Worm (Caenorhabditis elegans) whole organism, young adult: ENCODE data around the gene ech-3.

Experiments used
- F22D6.2 ChIP-seq: sonication (generic microtip); optimal IDR thresholded peaks from 2 replicates; lab custom pipeline; 2016; ENCODE audit warnings: mild to moderate bottlenecking, missing genetic modification characterization, missing compliant biosample characterization
- F55B11.4 ChIP-seq: sonication (generic microtip); optimal IDR thresholded peaks from 2 replicates; lab custom pipeline; 2016; ENCODE audit warnings: missing compliant biosample characterization, missing genetic modification characterization, borderline replicate concordance; ENCODE audit not compliant: insufficient read depth
- Y56A3A.18 ChIP-seq: fragments of 200-800 bp; sonication (Bioruptor generic); IDR thresholded peaks from 2 replicates; pipeline ENCODE4 v1.3.6; 2022; ENCODE audit warnings: missing genetic modification reagents, missing genetic modification characterization, missing compliant biosample characterization
- ama-1 ChIP-seq, 3 experiments: fragments of 150-350 bp in 1 of 3; sonication (generic microtip) in 2 of 3; optimal IDR thresholded peaks; 2 replicates each; lab custom pipeline; 2014 to 2018; ENCODE audit warnings: missing biosample characterization in 2 of 3, missing genetic modification characterization in 2 of 3, missing genetic modification reagents in 2 of 3
- athp-1 ChIP-seq: sonication (generic microtip); optimal IDR thresholded peaks from 2 replicates; lab custom pipeline; 2017; ENCODE audit warnings: mild to moderate bottlenecking, missing genetic modification characterization, missing compliant biosample characterization
- attf-5 ChIP-seq: fragments of 200-800 bp; sonication (Bioruptor generic); optimal IDR thresholded peaks from 2 replicates; lab custom pipeline; 2018; ENCODE audit warnings: mild to moderate bottlenecking, missing genetic modification characterization, missing compliant biosample characterization
- attf-6 ChIP-seq: fragments of 200-800 bp; sonication (Bioruptor generic); IDR thresholded peaks from 2 replicates; pipeline ENCODE4 v1.3.6; 2022; ENCODE audit warnings: missing genetic modification reagents, missing genetic modification characterization, missing compliant biosample characterization
- ceh-79 ChIP-seq: sonication (generic microtip); optimal IDR thresholded peaks from 2 replicates; lab custom pipeline; 2017; ENCODE audit warnings: mild to moderate bottlenecking, missing genetic modification characterization, missing compliant biosample characterization
- chd-7 ChIP-seq: sonication (generic microtip); optimal IDR thresholded peaks from 2 replicates; lab custom pipeline; 2016; ENCODE audit warnings: mild to moderate bottlenecking, missing genetic modification characterization, moderate library complexity, missing compliant biosample characterization
- dox-1 ChIP-seq: fragments of 200-800 bp; sonication (Bioruptor generic); IDR thresholded peaks from 2 replicates; pipeline ENCODE4 v1.3.6; 2022; ENCODE audit warnings: missing genetic modification reagents, missing genetic modification characterization, missing compliant biosample characterization
- egl-18 ChIP-seq: fragments of 200-800 bp; sonication (Bioruptor generic); IDR thresholded peaks from 2 replicates; pipeline ENCODE4 v1.3.6; 2022; ENCODE audit warnings: missing genetic modification reagents, missing genetic modification characterization, missing compliant biosample characterization
- ekl-4 ChIP-seq: fragments of 200-800 bp; sonication (Bioruptor generic); IDR thresholded peaks from 2 replicates; pipeline ENCODE4 v1.3.6; 2022; ENCODE audit warnings: missing genetic modification reagents, missing genetic modification characterization, missing compliant biosample characterization
- hsf-1 ChIP-seq: fragments of 200-800 bp; sonication (Bioruptor generic); IDR thresholded peaks from 2 replicates; pipeline ENCODE4 v1.3.6; 2022; ENCODE audit warnings: missing genetic modification reagents, missing genetic modification characterization, missing compliant biosample characterization
- let-607 ChIP-seq, 2 experiments: fragments of 200-800 bp in 1 of 2; sonication (Bioruptor generic) in 1 of 2; sonication (generic microtip) in 1 of 2; optimal IDR thresholded peaks; 2 replicates each; lab custom pipeline; 2016 to 2018; ENCODE audit warnings: mild to moderate bottlenecking in 2 of 2, missing compliant biosample characterization in 2 of 2, missing genetic modification characterization in 2 of 2, moderate library complexity in 2 of 2, missing genotype in 1 of 2
- lin-35 ChIP-seq, 3 experiments: fragments of 150-350 bp in 2 of 3; sonication (generic microtip) in 1 of 3; optimal IDR thresholded peaks; 2 replicates each; lab custom pipeline; 2014 to 2018; ENCODE audit warnings: missing biosample characterization in 3 of 3, missing genetic modification characterization in 3 of 3, missing genetic modification reagents in 3 of 3
- lir-1 ChIP-seq: fragments of 200-800 bp; sonication (Bioruptor generic); conservative IDR thresholded peaks from 2 replicates; pipeline ENCODE4 v1.3.6; 2022; ENCODE audit warnings: missing genetic modification reagents, missing genetic modification characterization, missing compliant biosample characterization
- lsy-27 ChIP-seq: sonication (generic microtip); optimal IDR thresholded peaks from 2 replicates; lab custom pipeline; 2017; ENCODE audit warnings: missing genetic modification characterization, mild to moderate bottlenecking, missing compliant biosample characterization, antibody characterized with exemption, missing genotype, borderline replicate concordance; ENCODE audit not compliant: insufficient read depth
- madf-3 ChIP-seq: fragments of 200-800 bp; sonication (Bioruptor generic); IDR thresholded peaks from 2 replicates; pipeline ENCODE4 v1.3.6; 2022; ENCODE audit warnings: missing genetic modification reagents, missing genetic modification characterization, missing compliant biosample characterization
- nfya-1 ChIP-seq: sonication (generic microtip); optimal IDR thresholded peaks from 2 replicates; lab custom pipeline; 2017; ENCODE audit warnings: antibody characterized with exemption, missing compliant biosample characterization, missing genetic modification characterization, borderline replicate concordance; ENCODE audit not compliant: insufficient read depth
- nhr-27 ChIP-seq: fragments of 200-800 bp; sonication (Bioruptor generic); optimal IDR thresholded peaks from 2 replicates; lab custom pipeline; 2018; ENCODE audit warnings: mild to moderate bottlenecking, missing genetic modification characterization, moderate library complexity, missing compliant biosample characterization
- rpc-1 ChIP-seq, 2 experiments: fragments of 150-350 bp in 1 of 2; sonication (generic microtip) in 1 of 2; optimal IDR thresholded peaks; 2 replicates each; lab custom pipeline; 2014 to 2018; ENCODE audit warnings: missing biosample characterization in 1 of 2, missing genetic modification characterization in 1 of 2, missing genetic modification reagents in 1 of 2, missing genotype in 1 of 2
- snpc-3.4 ChIP-seq: sonication (generic microtip); optimal IDR thresholded peaks from 2 replicates; lab custom pipeline; 2017; ENCODE audit warnings: missing genetic modification characterization, mild to moderate bottlenecking, missing compliant biosample characterization, antibody characterized with exemption, moderate library complexity, missing genotype, missing genetic modification reagents
- somi-1 ChIP-seq: fragments of 200-800 bp; sonication (Bioruptor generic); optimal IDR thresholded peaks from 2 replicates; lab custom pipeline; 2018; ENCODE audit warnings: mild to moderate bottlenecking, missing genetic modification characterization, missing compliant biosample characterization
- unc-62 ChIP-seq: fragments of 150-350 bp; optimal IDR thresholded peaks from 2 replicates; lab custom pipeline; 2014; ENCODE audit warnings: missing biosample characterization, missing genetic modification reagents, missing genetic modification characterization
- zim-3 ChIP-seq: sonication (generic microtip); optimal IDR thresholded peaks from 2 replicates; lab custom pipeline; 2017; ENCODE audit warnings: mild to moderate bottlenecking, missing genetic modification characterization, moderate library complexity, missing compliant biosample characterization
- ztf-3 ChIP-seq: fragments of 200-800 bp; sonication (Bioruptor generic); optimal IDR thresholded peaks from 2 replicates; lab custom pipeline; 2018; ENCODE audit warnings: mild to moderate bottlenecking, missing genetic modification characterization, missing compliant biosample characterization

Gene ech-3

DNA sequence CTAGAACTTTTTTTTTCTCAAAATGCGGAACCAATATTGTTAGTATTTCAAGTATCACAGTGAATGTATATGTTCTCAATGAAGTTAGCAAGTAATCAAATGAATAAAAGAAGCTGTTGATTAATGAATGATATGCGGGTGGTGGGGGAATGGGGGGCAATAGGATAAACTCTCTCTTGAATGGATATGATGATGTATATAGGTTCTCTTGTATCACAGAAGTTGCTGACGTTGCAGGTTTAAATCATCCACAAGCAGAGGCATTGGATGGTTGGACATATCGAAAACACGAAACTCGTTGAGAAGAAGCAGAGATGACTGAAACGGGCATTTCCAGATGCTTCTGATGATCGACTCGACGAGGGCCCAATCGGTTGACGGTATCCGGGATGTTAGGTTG, 17.6 kb downstream of the ech-3 start:
- TF ChIP-seq unc-62 (no peak), Y56A3A.18 (GFP tag; lab: Robert Waterston, UW) (0 out of 2 replicates have a peak, but pooled peaks have one; percentile 10)

DNA sequence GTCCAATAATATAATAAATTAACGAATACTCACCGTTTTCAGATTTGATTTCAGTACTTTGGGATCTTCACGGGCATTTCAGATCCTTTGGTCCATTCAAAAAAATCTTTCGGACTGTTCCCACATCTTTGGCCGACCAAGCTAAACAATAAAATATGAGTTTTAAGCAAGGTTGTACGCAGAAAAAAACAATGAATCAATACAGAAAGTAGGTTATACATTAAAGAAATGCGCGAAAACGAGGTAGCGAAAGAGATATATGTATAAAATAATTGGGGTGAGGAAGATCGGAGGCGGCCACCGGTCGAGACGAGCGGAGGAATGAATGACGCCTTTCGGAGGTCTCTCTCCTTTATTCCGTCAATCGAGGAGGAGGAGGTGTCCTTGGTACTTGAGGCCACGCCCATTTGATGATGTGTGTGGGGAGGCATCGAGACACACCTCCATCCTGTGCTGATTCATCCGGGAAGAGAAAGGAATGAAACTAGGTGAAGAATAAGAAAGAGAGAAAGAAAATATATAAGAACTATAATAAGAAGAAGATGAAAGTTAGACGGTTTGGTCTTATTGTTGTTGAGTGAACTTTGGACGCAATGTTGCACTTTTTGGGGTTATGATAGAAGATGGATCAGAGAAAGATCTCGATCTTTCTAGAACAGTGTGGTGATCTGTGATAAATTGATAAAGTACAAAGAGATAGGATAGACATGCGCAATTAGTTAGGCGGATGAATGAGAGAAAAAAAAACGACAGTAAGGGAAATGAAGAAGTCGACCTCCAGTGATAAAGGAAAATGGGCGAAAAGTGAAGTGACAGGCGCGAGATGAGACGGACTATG, 18.4 kb downstream of the ech-3 start:
- TF ChIP-seq dox-1 (GFP tag; lab: Robert Waterston, UW) (0 out of 2 replicates have a peak, but pooled peaks have one; percentile 5), ekl-4 (no peak), lin-35 (GFP tag; optimal IDR thresholded peaks at IDR 0.05; lab: Kevin White, UChicago) (no peak), rpc-1 (optimal IDR thresholded peaks at IDR 0.05; lab: Kevin White, UChicago) (peak; percentile 38), rpc-1 (tag; optimal IDR thresholded peaks at IDR 0.05; lab: Kevin White, UChicago) (no peak), ama-1 (optimal IDR thresholded peaks at IDR 0.05; lab: Kevin White, UChicago) (peak; percentile 86), ama-1 (GFP tag; optimal IDR thresholded peaks at IDR 0.05; lab: Kevin White, UChicago) (no peak), hsf-1 (peak; percentile 89), somi-1 (GFP tag; lab: Kevin White, UChicago) (peak; percentile 54)

DNA sequence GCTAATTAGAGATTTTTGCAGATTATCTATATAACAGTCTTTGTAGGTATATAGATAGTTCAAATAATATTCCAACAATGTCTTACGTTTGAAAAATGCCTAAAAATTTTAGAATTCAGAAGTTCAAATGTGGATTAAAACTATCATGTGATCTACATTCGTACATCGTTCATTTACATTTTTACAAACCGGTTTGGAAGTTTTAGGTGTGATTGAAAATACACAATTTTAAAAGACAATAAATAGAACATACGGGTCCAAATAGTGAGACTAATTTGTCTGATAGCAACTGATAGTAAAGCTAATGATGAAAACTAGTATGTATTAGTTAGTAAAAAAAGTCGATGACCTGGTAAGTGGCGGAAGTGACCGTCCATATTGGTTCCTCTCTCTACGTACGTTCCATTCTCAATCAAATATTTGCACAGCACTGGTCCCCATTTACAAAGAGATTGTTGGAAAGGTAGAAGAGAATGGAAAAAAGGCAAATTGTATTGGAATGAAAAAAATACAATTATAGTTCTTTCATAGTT, 19.4 kb downstream of the ech-3 start:
- TF ChIP-seq athp-1 (no peak), lsy-27 (tag; lab: Kevin White, UChicago) (no peak), dox-1 (GFP tag; lab: Robert Waterston, UW) (no peak), chd-7 (tag; lab: Kevin White, UChicago) (no peak)

DNA sequence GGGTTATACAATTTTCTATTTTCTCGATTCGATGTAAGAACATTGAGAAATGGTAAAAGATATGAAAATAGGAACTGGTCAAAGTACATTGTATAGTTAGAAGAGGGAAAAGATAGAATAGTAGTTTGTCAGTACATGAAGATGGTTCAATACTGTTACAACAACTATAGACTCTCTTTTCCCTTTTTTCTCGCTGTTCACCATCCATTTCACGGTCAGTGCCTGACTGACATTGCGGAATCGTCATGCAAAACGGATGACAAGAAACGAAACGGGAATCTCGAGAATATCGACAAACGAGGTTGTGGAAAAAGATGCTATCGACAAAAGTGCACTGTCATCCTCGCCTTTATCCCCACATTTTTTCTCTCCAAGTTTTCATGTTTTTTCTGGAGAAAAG, 21.6 kb downstream of the ech-3 start:
- TF ChIP-seq hsf-1 (no peak), lir-1 (no peak), egl-18 (GFP tag; lab: Robert Waterston, UW) (no peak), rpc-1 (optimal IDR thresholded peaks at IDR 0.05; lab: Kevin White, UChicago) (no peak), rpc-1 (tag; optimal IDR thresholded peaks at IDR 0.05; lab: Kevin White, UChicago) (no peak), ztf-3 (GFP tag; lab: Kevin White, UChicago) (no peak), snpc-3.4 (tag; lab: Kevin White, UChicago) (no peak), ceh-79 (tag; lab: Kevin White, UChicago) (no peak)
- TF ChIP-seq, all 124 proteins: peak for 0

DNA sequence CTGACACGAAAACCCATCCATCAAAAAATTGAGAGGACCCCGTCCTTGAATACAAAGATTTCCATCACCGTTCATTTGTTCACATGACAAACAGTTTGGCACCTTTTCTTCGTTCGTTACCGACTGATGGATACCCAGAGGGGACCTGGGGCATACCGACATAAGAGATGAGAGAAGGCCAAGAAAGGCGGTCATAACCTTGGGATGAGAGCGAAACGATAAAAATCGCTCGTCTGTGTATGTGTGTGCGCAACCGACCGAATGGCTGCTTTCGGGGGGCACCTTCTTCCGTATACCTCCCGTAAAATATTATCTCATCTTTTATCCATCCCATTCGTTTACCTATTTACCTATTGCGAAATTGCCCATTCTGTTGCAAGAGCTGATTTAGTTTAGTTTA, 22.9 kb downstream of the ech-3 start:
- no peak for TF ChIP-seq Y56A3A.18 (GFP tag; lab: Robert Waterston, UW)
- no peak for TF ChIP-seq F55B11.4 (tag; lab: Kevin White, UChicago)
- TF ChIP-seq zim-3 (tag; lab: Kevin White, UChicago): no peak
- TF ChIP-seq F22D6.2 (tag; lab: Kevin White, UChicago): no peak
- TF ChIP-seq let-607 (tag; optimal IDR thresholded peaks at IDR 0.05; lab: Kevin White, UChicago): no peak

DNA sequence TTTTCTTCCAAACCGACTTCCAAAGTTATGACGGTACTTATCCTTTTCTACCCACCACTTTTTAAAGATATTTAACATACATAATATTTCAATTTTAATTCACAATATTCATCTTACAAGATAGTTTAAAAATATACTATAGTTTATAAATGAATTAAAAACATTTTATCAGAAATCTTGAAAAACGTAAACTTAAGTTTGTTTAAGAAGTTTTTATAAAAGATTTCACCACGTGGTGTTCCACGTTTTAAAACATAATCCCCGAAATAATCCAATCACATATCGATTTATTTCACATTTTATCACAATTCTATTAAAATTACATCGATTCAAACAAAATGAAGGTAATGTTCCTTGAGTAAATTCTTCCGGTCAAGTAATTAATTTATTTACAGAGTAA, 24.7 kb downstream of the ech-3 start, which contains the start of gene ZC513.3:
Gene ZC513.3 (plus strand): TSS at position 301 of the 400 bp plus-strand sequence.
- TF ChIP-seq nfya-1 (tag; lab: Kevin White, UChicago) (no peak), attf-6 (no peak), madf-3 (no peak), let-607 (tag; optimal IDR thresholded peaks at IDR 0.05; lab: Kevin White, UChicago) (no peak), nhr-27 (tag; lab: Kevin White, UChicago) (no peak), attf-5 (no peak)
